Fruit fly (Drosophila melanogaster) whole organism, embryonic: ENCODE data around the gene qtc.

Source experiments
- ATbp ChIP-seq: fragments of 200-800 bp; sonication (Bioruptor generic); optimal IDR thresholded peaks from 2 replicates; lab custom pipeline; 2017; ENCODE audit warnings: missing biosample characterization, mild to moderate bottlenecking, missing genetic modification characterization, missing genetic modification reagents
- Blimp-1 ChIP-seq: fragments of 200-800 bp; sonication (Bioruptor generic); optimal IDR thresholded peaks from 3 replicates; lab custom pipeline; 2018; ENCODE audit warnings: missing biosample characterization, missing genetic modification characterization, mild to moderate bottlenecking, moderate library complexity, missing genetic modification reagents
- CG11247 ChIP-seq: fragments of 200-800 bp; sonication (Bioruptor generic); IDR thresholded peaks from 2 replicates; pipeline ENCODE4 v1.3.6; 2022; ENCODE audit warnings: missing biosample characterization, missing genetic modification characterization
- CG12155 ChIP-seq: fragments of 200-800 bp; sonication (Bioruptor generic); optimal IDR thresholded peaks from 3 replicates; lab custom pipeline; 2016; ENCODE audit warnings: missing biosample characterization, missing genetic modification characterization
- CG12236 ChIP-seq: fragments of 200-800 bp; sonication (Bioruptor generic); optimal IDR thresholded peaks from 2 replicates; lab custom pipeline; 2016; ENCODE audit warnings: missing biosample characterization, missing genetic modification characterization
- CG12744 ChIP-seq: fragments of 200-800 bp; sonication (Bioruptor generic); optimal IDR thresholded peaks from 2 replicates; lab custom pipeline; 2016; ENCODE audit warnings: missing biosample characterization, missing genetic modification characterization
- CG15601 ChIP-seq: fragments of 200-800 bp; sonication (Bioruptor generic); optimal IDR thresholded peaks from 3 replicates; lab custom pipeline; 2019; ENCODE audit warnings: missing biosample characterization, mild to moderate bottlenecking, missing genetic modification characterization, moderate library complexity
- CG17568 ChIP-seq: fragments of 200-800 bp; sonication (Bioruptor generic); optimal IDR thresholded peaks from 2 replicates; lab custom pipeline; 2018; ENCODE audit warnings: missing biosample characterization, mild to moderate bottlenecking, missing genetic modification characterization, moderate library complexity
- CG18262 ChIP-seq: fragments of 200-800 bp; optimal IDR thresholded peaks from 3 replicates; lab custom pipeline; 2019; ENCODE audit warnings: missing biosample characterization, mild to moderate bottlenecking, missing genetic modification characterization, moderate library complexity
- CG2678 ChIP-seq: fragments of 200-800 bp; sonication (Bioruptor generic); optimal IDR thresholded peaks from 3 replicates; lab custom pipeline; 2019; ENCODE audit warnings: missing biosample characterization, mild to moderate bottlenecking, missing genetic modification characterization, moderate library complexity
- CG3281 ChIP-seq: fragments of 200-800 bp; sonication (Bioruptor generic); optimal IDR thresholded peaks from 3 replicates; lab custom pipeline; 2017; ENCODE audit warnings: missing biosample characterization, mild to moderate bottlenecking, missing genetic modification characterization
- CG3407 ChIP-seq: fragments of 200-800 bp; sonication (Bioruptor generic); optimal IDR thresholded peaks from 2 replicates; lab custom pipeline; 2018; ENCODE audit warnings: missing biosample characterization, mild to moderate bottlenecking, missing genetic modification characterization
- CG34224 ChIP-seq: fragments of 200-800 bp; sonication (Bioruptor generic); IDR thresholded peaks from 3 replicates; pipeline ENCODE4 v1.3.6; 2022; ENCODE audit warnings: missing biosample characterization, missing genetic modification characterization; ENCODE audit not compliant: partially characterized antibody
- CG4282 ChIP-seq: fragments of 200-800 bp; sonication (Bioruptor generic); optimal IDR thresholded peaks from 2 replicates; lab custom pipeline; 2016; ENCODE audit warnings: missing biosample characterization, missing genetic modification characterization
- CG4404 ChIP-seq: fragments of 200-800 bp; sonication (Bioruptor generic); IDR thresholded peaks from 2 replicates; pipeline ENCODE4 v1.3.6; 2022; ENCODE audit warnings: missing biosample characterization, missing genetic modification characterization
- CG4820 ChIP-seq: fragments of 200-800 bp; sonication (Bioruptor generic); optimal IDR thresholded peaks from 3 replicates; lab custom pipeline; 2016; ENCODE audit warnings: missing biosample characterization, missing genetic modification characterization
- CG5180 ChIP-seq: fragments of 200-800 bp; sonication (Bioruptor generic); optimal IDR thresholded peaks from 3 replicates; lab custom pipeline; 2017; ENCODE audit warnings: missing biosample characterization, missing genetic modification characterization, mild to moderate bottlenecking, moderate library complexity, missing genetic modification reagents
- CG8944 ChIP-seq: fragments of 200-800 bp; sonication (Bioruptor generic); optimal IDR thresholded peaks from 3 replicates; lab custom pipeline; 2016; ENCODE audit warnings: missing biosample characterization, missing genetic modification characterization
- Dbx ChIP-seq: fragments of 200-800 bp; sonication (Bioruptor generic); IDR thresholded peaks from 3 replicates; pipeline ENCODE4 v1.3.6; 2022; ENCODE audit warnings: missing biosample characterization, missing genetic modification characterization
- Doc2 ChIP-seq: fragments of 200-800 bp; sonication (Bioruptor generic); IDR thresholded peaks from 2 replicates; pipeline ENCODE4 v1.3.6; 2022; ENCODE audit warnings: missing biosample characterization, missing genetic modification characterization
- E2f1 ChIP-seq: fragments of 200-800 bp; sonication (Bioruptor generic); IDR thresholded peaks from 2 replicates; pipeline ENCODE4 v1.3.6; 2022; ENCODE audit warnings: missing biosample characterization, missing genetic modification characterization
- HLHmδ ChIP-seq: fragments of 200-800 bp; sonication (Bioruptor generic); optimal IDR thresholded peaks from 2 replicates; lab custom pipeline; 2018; ENCODE audit warnings: missing biosample characterization, mild to moderate bottlenecking, missing genetic modification characterization, moderate library complexity
- Hr39 ChIP-seq: fragments of >200 bp; optimal IDR thresholded peaks from 2 replicates; lab custom pipeline; 2017
- MTF-1 ChIP-seq: fragments of 200-800 bp; sonication (Bioruptor generic); optimal IDR thresholded peaks from 2 replicates; lab custom pipeline; 2018; ENCODE audit warnings: missing biosample characterization, mild to moderate bottlenecking, missing genetic modification characterization, borderline replicate concordance
- Nf-YC ChIP-seq: fragments of 200-800 bp; optimal IDR thresholded peaks from 3 replicates; lab custom pipeline; 2019; ENCODE audit warnings: missing biosample characterization, mild to moderate bottlenecking, missing genetic modification characterization, moderate library complexity
- PHDP ChIP-seq: fragments of 200-800 bp; sonication (Bioruptor generic); optimal IDR thresholded peaks from 3 replicates; lab custom pipeline; 2018; ENCODE audit warnings: missing biosample characterization, mild to moderate bottlenecking, missing genetic modification characterization, moderate library complexity
- Poxn ChIP-seq: fragments of 200-800 bp; sonication (Bioruptor generic); IDR thresholded peaks from 2 replicates; pipeline ENCODE4 v1.3.6; 2022; ENCODE audit warnings: missing biosample characterization, missing genetic modification characterization
- Rx ChIP-seq: fragments of 200-800 bp; sonication (Bioruptor generic); IDR thresholded peaks from 2 replicates; pipeline ENCODE4 v1.3.6; 2022; ENCODE audit warnings: missing biosample characterization, missing genetic modification characterization
- Sox100B ChIP-seq: fragments of 200-800 bp; sonication (Bioruptor generic); optimal IDR thresholded peaks from 3 replicates; lab custom pipeline; 2018; ENCODE audit warnings: missing biosample characterization, mild to moderate bottlenecking, missing genetic modification characterization
- TFAM ChIP-seq: fragments of 200-800 bp; sonication (Bioruptor generic); optimal IDR thresholded peaks from 2 replicates; lab custom pipeline; 2017; ENCODE audit warnings: missing biosample characterization, missing genetic modification characterization, inconsistent platforms
- ap ChIP-seq: fragments of 200-800 bp; sonication (Bioruptor generic); IDR thresholded peaks from 2 replicates; pipeline ENCODE4 v1.3.6; 2022; ENCODE audit warnings: missing biosample characterization, missing genetic modification characterization
- chn ChIP-seq: fragments of 200-800 bp; sonication (Bioruptor generic); optimal IDR thresholded peaks from 2 replicates; lab custom pipeline; 2016; ENCODE audit warnings: missing biosample characterization, missing genetic modification characterization
- ci ChIP-seq: fragments of 200-800 bp; sonication (Bioruptor generic); IDR thresholded peaks from 3 replicates; pipeline ENCODE4 v1.3.6; 2022; ENCODE audit warnings: missing biosample characterization, missing genetic modification characterization
- dimm ChIP-seq: fragments of 200-800 bp; sonication (Bioruptor generic); IDR thresholded peaks from 2 replicates; pipeline ENCODE4 v1.3.6; 2022; ENCODE audit warnings: missing biosample characterization, missing genetic modification characterization
- exex ChIP-seq: fragments of 200-800 bp; sonication (Bioruptor generic); optimal IDR thresholded peaks from 4 replicates; lab custom pipeline; 2018; ENCODE audit warnings: missing biosample characterization, mild to moderate bottlenecking, missing genetic modification characterization, moderate library complexity
- eyg ChIP-seq: fragments of 200-800 bp; sonication (Bioruptor generic); optimal IDR thresholded peaks from 3 replicates; lab custom pipeline; 2016; ENCODE audit warnings: missing biosample characterization, missing genetic modification characterization
- grn ChIP-seq: fragments of 200-800 bp; sonication (Bioruptor generic); optimal IDR thresholded peaks from 3 replicates; lab custom pipeline; 2017; ENCODE audit warnings: missing biosample characterization, missing genetic modification characterization
- gsb-n ChIP-seq: fragments of 200-800 bp; sonication (Bioruptor generic); optimal IDR thresholded peaks from 3 replicates; lab custom pipeline; 2018; ENCODE audit warnings: missing biosample characterization, mild to moderate bottlenecking, missing genetic modification characterization
- hkb ChIP-seq, 2 experiments: fragments of 200-800 bp in 1 of 2; fragments of >200 bp in 1 of 2; sonication (Bioruptor generic) in 1 of 2; IDR thresholded peaks in 1 of 2; optimal IDR thresholded peaks in 1 of 2; 2 replicates each; pipeline versions ENCODE4 v1.3.6 to Lab custom; 2017 to 2022; ENCODE audit warnings: missing biosample characterization in 1 of 2, missing genetic modification characterization in 1 of 2
- klu ChIP-seq: fragments of 200-800 bp; sonication (Bioruptor generic); IDR thresholded peaks from 2 replicates; pipeline ENCODE4 v1.3.6; 2022; ENCODE audit warnings: missing biosample characterization, missing genetic modification characterization
- lbe ChIP-seq: fragments of 200-800 bp; sonication (Bioruptor generic); optimal IDR thresholded peaks from 2 replicates; lab custom pipeline; 2016; ENCODE audit warnings: missing biosample characterization, mild to moderate bottlenecking, missing genetic modification characterization
- mirr ChIP-seq: fragments of 200-800 bp; sonication (Bioruptor generic); optimal IDR thresholded peaks from 3 replicates; lab custom pipeline; 2018; ENCODE audit warnings: missing biosample characterization, mild to moderate bottlenecking, missing genetic modification characterization
- nom ChIP-seq: fragments of 200-800 bp; sonication (Bioruptor generic); optimal IDR thresholded peaks from 2 replicates; lab custom pipeline; 2017; ENCODE audit warnings: missing biosample characterization, missing genetic modification characterization, mild to moderate bottlenecking, moderate library complexity, missing genetic modification reagents
- peb ChIP-seq: fragments of 200-800 bp; sonication (Bioruptor generic); IDR thresholded peaks from 2 replicates; pipeline ENCODE4 v1.3.6; 2022; ENCODE audit warnings: missing biosample characterization, missing genetic modification characterization
- prd ChIP-seq, 3 experiments: fragments of >200 bp in 2 of 3; fragments of 200-800 bp in 1 of 3; sonication (Bioruptor generic) in 1 of 3; optimal IDR thresholded peaks in 2 of 3; IDR thresholded peaks in 1 of 3; 2 replicates in 2 of 3; 3 replicates in 1 of 3; pipeline versions ENCODE4 v1.3.6 to Lab custom; 2017 to 2022; ENCODE audit warnings: missing biosample characterization in 1 of 3, missing genetic modification characterization in 1 of 3
- rib ChIP-seq: fragments of 200-800 bp; sonication (Bioruptor generic); IDR thresholded peaks from 2 replicates; pipeline ENCODE4 v1.3.6; 2022; ENCODE audit warnings: missing biosample characterization, missing genetic modification characterization
- sr ChIP-seq: fragments of 200-800 bp; sonication (Bioruptor generic); IDR thresholded peaks from 3 replicates; pipeline ENCODE4 v1.3.6; 2022; ENCODE audit warnings: missing biosample characterization, missing genetic modification characterization
- tin ChIP-seq: fragments of 200-800 bp; sonication (Bioruptor generic); optimal IDR thresholded peaks from 3 replicates; lab custom pipeline; 2016; ENCODE audit warnings: missing biosample characterization, missing genetic modification characterization
- wek ChIP-seq: fragments of 200-800 bp; sonication (Bioruptor generic); optimal IDR thresholded peaks from 3 replicates; lab custom pipeline; 2018; ENCODE audit warnings: missing biosample characterization, mild to moderate bottlenecking, missing genetic modification characterization, moderate library complexity

qtc gene

DNA sequence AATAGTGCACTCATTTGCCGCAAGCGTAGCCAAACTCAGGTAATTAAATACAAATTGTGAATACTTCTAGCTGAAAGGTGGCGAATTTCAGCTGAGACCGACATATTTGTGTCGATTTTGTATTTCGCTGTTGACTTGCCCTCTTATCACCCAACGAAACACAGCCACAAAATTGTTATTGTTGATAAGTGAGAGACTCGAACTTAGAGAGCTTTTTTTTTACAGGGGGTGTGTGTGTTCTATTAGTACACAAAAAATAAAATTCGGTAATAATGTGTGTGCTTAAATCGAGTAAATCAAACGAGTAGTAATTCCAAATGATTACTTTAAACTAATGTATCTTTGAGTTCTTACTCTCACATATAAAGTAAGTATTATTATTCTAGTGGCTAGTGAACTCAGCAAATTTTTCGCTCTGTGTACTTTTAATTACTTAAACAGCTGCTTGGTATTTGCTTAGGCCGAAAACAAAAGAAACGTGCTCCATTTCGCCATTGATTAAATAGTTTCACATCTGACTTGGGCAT lies 400 bp downstream of the qtc start (continued):
- TF ChIP-seq mirr (GFP tag; lab: Kevin White, UChicago) (peak; percentile 69), dimm (GFP tag; lab: Robert Waterston, UW) (peak; percentile 55), ci (GFP tag; lab: Robert Waterston, UW) (peak; percentile 74), exex (tag; lab: Kevin White, UChicago) (peak; percentile 82), nom (GFP tag; lab: Kevin White, UChicago) (no peak), chn (GFP tag; lab: Kevin White, UChicago) (no peak), MTF-1 (peak; percentile 21), Rx (peak; percentile 58), E2f1 (GFP tag; lab: Robert Waterston, UW) (peak; percentile 45; the same call in 1 of the 2 replicates), CG4404 (GFP tag; lab: Robert Waterston, UW) (no peak), ap (GFP tag; lab: Robert Waterston, UW) (peak; percentile 63), hkb (optimal IDR thresholded peaks at IDR 0.05; lab: Kevin White, UChicago) (no peak), hkb (GFP tag; IDR thresholded peaks at IDR 0.05; lab: Robert Waterston, UW) (peak; percentile 74), CG2678 (tag; lab: Kevin White, UChicago) (peak; percentile 80), CG3407 (peak; percentile 47), sr (GFP tag; lab: Robert Waterston, UW) (no peak; the same call in 2 of the 3 replicates), CG15601 (tag; lab: Kevin White, UChicago) (peak; percentile 45), CG3281 (GFP tag; lab: Kevin White, UChicago) (peak; percentile 80), grn (peak; percentile 24), CG12155 (GFP tag; lab: Kevin White, UChicago) (peak; percentile 42), klu (GFP tag; lab: Robert Waterston, UW) (peak; percentile 54), CG12236 (GFP tag; lab: Kevin White, UChicago) (peak; percentile 27), CG5180 (GFP tag; lab: Kevin White, UChicago) (peak; percentile 10), HLHmδ (GFP tag; lab: Kevin White, UChicago) (no peak), gsb-n (tag; lab: Kevin White, UChicago) (peak; percentile 32), Sox100B (GFP tag; lab: Kevin White, UChicago) (peak; percentile 63), CG11247 (GFP tag; lab: Robert Waterston, UW) (peak; percentile 69), CG4282 (GFP tag; lab: Kevin White, UChicago) (no peak), Doc2 (no peak), eyg (peak; percentile 51), CG4820 (GFP tag; lab: Kevin White, UChicago) (peak; percentile 15), TFAM (no peak), ATbp (GFP tag; lab: Kevin White, UChicago) (peak; percentile 73), CG8944 (GFP tag; lab: Kevin White, UChicago) (peak; percentile 12), wek (GFP tag; lab: Kevin White, UChicago) (peak; percentile 37), Dbx (GFP tag; lab: Robert Waterston, UW) (peak; percentile 72), CG18262 (peak; percentile 45), Poxn (GFP tag; lab: Robert Waterston, UW) (no peak), CG17568 (GFP tag; lab: Kevin White, UChicago) (peak; percentile 7), peb (GFP tag; lab: Robert Waterston, UW) (0 out of 2 replicates have a peak, but pooled peaks have one; percentile 16), lbe (GFP tag; lab: Kevin White, UChicago) (peak; percentile 84), CG34224 (GFP tag; lab: Robert Waterston, UW) (no peak), Hr39 (no peak), Blimp-1 (GFP tag; lab: Kevin White, UChicago) (peak; percentile 64), PHDP (tag; lab: Kevin White, UChicago) (peak; percentile 73), CG12744 (GFP tag; lab: Kevin White, UChicago) (peak; percentile 41), rib (0 out of 2 replicates have a peak, but pooled peaks have one; percentile 35), prd (optimal IDR thresholded peaks at IDR 0.05; lab: Kevin White, UChicago) (no peak), prd (GFP tag; IDR thresholded peaks at IDR 0.05; lab: Robert Waterston, UW) (peak; percentile 54; the same call in 2 of the 3 replicates), Nf-YC (peak; percentile 28), tin (GFP tag; lab: Kevin White, UChicago) (peak; percentile 49)
